Fruit fly (Drosophila melanogaster): ENCODE measurements around the gene kek5.

kek5 gene

DNA sequence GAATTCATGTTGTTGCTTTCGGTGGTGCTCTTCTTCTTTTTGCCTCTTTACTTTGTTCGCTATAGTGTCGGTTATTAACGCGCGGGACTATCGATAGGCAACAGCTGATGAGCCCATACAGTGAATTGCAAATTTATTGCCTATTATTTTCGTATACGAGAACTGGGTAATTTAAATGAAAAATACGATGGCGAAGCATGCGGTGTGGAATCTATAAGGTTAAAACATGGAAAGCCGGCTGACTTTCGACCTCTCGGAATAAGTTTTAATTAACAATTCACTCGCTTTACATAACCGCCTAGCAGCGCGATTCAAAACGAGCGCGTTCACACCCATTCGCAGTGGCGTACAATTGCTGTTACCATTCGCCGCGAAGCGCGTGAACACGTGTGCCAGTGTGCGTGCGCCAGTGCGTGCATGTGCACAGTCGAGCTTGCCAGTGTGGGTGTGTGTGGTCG is 126.9 kb downstream of the kek5 start, which contains the start of the genes Naa15-16 and mRpS14 (continued):
- no peak for TF ChIP-seq sima (GFP tag; optimal IDR thresholded peaks at IDR 0.05)
- TF ChIP-seq psq (GFP tag; optimal IDR thresholded peaks at IDR 0.05) = no peak
- TF ChIP-seq Sin3A (optimal IDR thresholded peaks at IDR 0.05) = peak; percentile 91
- TF ChIP-seq CG5953 (GFP tag; IDR thresholded peaks at IDR 0.05) = no peak
- no peak for TF ChIP-seq gro (GFP tag; optimal IDR thresholded peaks at IDR 0.05)
- TF ChIP-seq CG12236 (GFP tag; optimal IDR thresholded peaks at IDR 0.05) = no peak
- TF ChIP-seq CG12659 (GFP tag; optimal IDR thresholded peaks at IDR 0.05) = peak; percentile 67
- TF ChIP-seq HmgD (GFP tag; optimal IDR thresholded peaks at IDR 0.05) = peak; percentile 14
- no peak for TF ChIP-seq CG2875 (GFP tag; optimal IDR thresholded peaks at IDR 0.05)
- peak; percentile 1 for TF ChIP-seq jumu (GFP tag; optimal IDR thresholded peaks at IDR 0.05)
- TF ChIP-seq CHES-1-like (GFP tag; optimal IDR thresholded peaks at IDR 0.05) = no peak
- peak; percentile 33 for TF ChIP-seq Ets97D (GFP tag; optimal IDR thresholded peaks at IDR 0.05)
- TF ChIP-seq H2.0 (GFP tag; IDR thresholded peaks at IDR 0.05) = no peak
- no peak for TF ChIP-seq h (optimal IDR thresholded peaks at IDR 0.05)
- no peak for TF ChIP-seq NK7.1 (GFP tag; optimal IDR thresholded peaks at IDR 0.05)
- TF ChIP-seq Jarid2 (GFP tag; optimal IDR thresholded peaks at IDR 0.05) = no peak
- no peak for TF ChIP-seq CG6654 (GFP tag; optimal IDR thresholded peaks at IDR 0.05)
- TF ChIP-seq al (GFP tag; IDR thresholded peaks at IDR 0.05) = no peak
- TF ChIP-seq CG6791 (GFP tag; IDR thresholded peaks at IDR 0.05; ENCODE audit: partially characterized antibody) = peak; percentile 61; the same call in 2 of the 3 replicates
- no peak for TF ChIP-seq CG4707 (GFP tag; optimal IDR thresholded peaks at IDR 0.05)
- no peak for TF ChIP-seq CG18619 (GFP tag; optimal IDR thresholded peaks at IDR 0.05)
- TF ChIP-seq CG11085 (GFP tag; IDR thresholded peaks at IDR 0.05) = no peak
- TF ChIP-seq CG17568 (GFP tag; optimal IDR thresholded peaks at IDR 0.05) = no peak
- no peak for TF ChIP-seq pb (GFP tag; optimal IDR thresholded peaks at IDR 0.05)
- no peak for TF ChIP-seq NFAT (GFP tag; IDR thresholded peaks at IDR 0.05)
- peak; percentile 20 for TF ChIP-seq ewg (GFP tag; optimal IDR thresholded peaks at IDR 0.05)
- peak; percentile 18 for TF ChIP-seq CG9437 (GFP tag; optimal IDR thresholded peaks at IDR 0.05)
- TF ChIP-seq p53 (GFP tag; optimal IDR thresholded peaks at IDR 0.05) = no peak
- peak; percentile 61; the same call in 1 of the 2 replicates for TF ChIP-seq nerfin-2 (GFP tag; IDR thresholded peaks at IDR 0.05; ENCODE audit: partially characterized antibody)
- no peak for TF ChIP-seq gsb (GFP tag; IDR thresholded peaks at IDR 0.05)
- no peak for TF ChIP-seq pita (GFP tag; optimal IDR thresholded peaks at IDR 0.05)
- TF ChIP-seq Adf1 (GFP tag; IDR thresholded peaks at IDR 0.05) = peak; percentile 28
- TF ChIP-seq Sry-β (GFP tag; optimal IDR thresholded peaks at IDR 0.05) = no peak
- peak; percentile 22 for TF ChIP-seq twi (tag; optimal IDR thresholded peaks at IDR 0.05)
- TF ChIP-seq CG32532 (GFP tag; IDR thresholded peaks at IDR 0.05) = no peak
- no peak for TF ChIP-seq gem (tag; optimal IDR thresholded peaks at IDR 0.05)
- TF ChIP-seq CG17186 (GFP tag; optimal IDR thresholded peaks at IDR 0.05) = peak; percentile 79
- TF ChIP-seq CG12744 (GFP tag; optimal IDR thresholded peaks at IDR 0.05) = no peak
- peak; percentile 34; the same call in 1 of the 2 replicates for TF ChIP-seq vvl (GFP tag; IDR thresholded peaks at IDR 0.05)
- no peak for TF ChIP-seq tgo (GFP tag; IDR thresholded peaks at IDR 0.05)
- peak; percentile 28 for TF ChIP-seq Myb (GFP tag; optimal IDR thresholded peaks at IDR 0.05)
- no peak for TF ChIP-seq Atf3 (GFP tag; optimal IDR thresholded peaks at IDR 0.05)
- no peak for TF ChIP-seq insv (GFP tag; optimal IDR thresholded peaks at IDR 0.05)
- peak; percentile 70 for TF ChIP-seq CG34224 (GFP tag; IDR thresholded peaks at IDR 0.05; ENCODE audit: partially characterized antibody)
- no peak for TF ChIP-seq ken (GFP tag; IDR thresholded peaks at IDR 0.05)
- TF ChIP-seq CG9609 (GFP tag; optimal IDR thresholded peaks at IDR 0.05) = no peak
- TF ChIP-seq Sry-δ (GFP tag; optimal IDR thresholded peaks at IDR 0.05) = peak; percentile 68
- TF ChIP-seq repo (GFP tag; optimal IDR thresholded peaks at IDR 0.05) = no peak
- TF ChIP-seq stwl (tag; optimal IDR thresholded peaks at IDR 0.05) = no peak
- peak; percentile 2 for TF ChIP-seq mirr (GFP tag; optimal IDR thresholded peaks at IDR 0.05)
- TF ChIP-seq CG16779 (GFP tag; IDR thresholded peaks at IDR 0.05) = no peak
- TF ChIP-seq Dfd (GFP tag; optimal IDR thresholded peaks at IDR 0.05) = no peak
- TF ChIP-seq CG7745 (tag; optimal IDR thresholded peaks at IDR 0.05) = no peak

All from whole organism, embryonic.